Worm (Caenorhabditis elegans): Measurements from ENCODE around the gene W02A2.5.
A peak's percentile ranks its signal among the peaks of the same experiment; 100 is the strongest.

Gene W02A2.5

ce11 chrIV:13297746-13298145 is 44.9 kb upstream of the W02A2.5 start, which contains the start of the genes Y67H2A.2 and micu-1 (continued):
- TF ChIP-seq php-3 (GFP tag; IDR thresholded peaks at IDR 0.05), result no peak
- no peak for TF ChIP-seq Y48G9A.11 (GFP tag; IDR thresholded peaks at IDR 0.05)
- no peak for TF ChIP-seq zag-1 (tag; optimal IDR thresholded peaks at IDR 0.05)
- no peak for TF ChIP-seq egl-43 (GFP tag; IDR thresholded peaks at IDR 0.05)
- no peak for TF ChIP-seq madf-5 (GFP tag; IDR thresholded peaks at IDR 0.05)
- TF ChIP-seq nhr-42 (GFP tag; IDR thresholded peaks at IDR 0.05), result no peak

ce11 chrIV:13299648-13300047 is 43.0 kb upstream of the W02A2.5 start:
- TF ChIP-seq mdl-1 (tag; optimal IDR thresholded peaks at IDR 0.05) (no peak), nhr-77 (tag; optimal IDR thresholded peaks at IDR 0.05) (no peak), aha-1 (tag) (peak; percentile 55), F10B5.3 (tag; optimal IDR thresholded peaks at IDR 0.05) (no peak), unc-62 (GFP tag; optimal IDR thresholded peaks at IDR 0.05 in 1 of 2) (peak in 1 of 2 experiments; percentile 85), unc-62 (tag; optimal IDR thresholded peaks at IDR 0.05) (no peak)

ce11 chrIV:13300109-13300508 is 42.5 kb upstream of the W02A2.5 start, which contains the start of gene kdp-1:
Gene kdp-1, plus strand, starts transcription at chrIV:13300188.
- peak; percentile 74 for TF ChIP-seq set-16 (GFP tag; IDR thresholded peaks at IDR 0.05)
- no peak for TF ChIP-seq T26A8.4 (GFP tag; IDR thresholded peaks at IDR 0.05)
- 0 out of 2 replicates have a peak, but pooled peaks have one; percentile 27 for TF ChIP-seq dmd-9 (GFP tag; IDR thresholded peaks at IDR 0.05)
- no peak for TF ChIP-seq dpl-1 (GFP tag; optimal IDR thresholded peaks at IDR 0.05)
- TF ChIP-seq pha-4 (GFP tag; IDR thresholded peaks at IDR 0.05), result peak; percentile 34; the same call in 1 of the 2 replicates
- TF ChIP-seq pha-4 (tag; optimal IDR thresholded peaks at IDR 0.05), result no peak
- TF ChIP-seq dve-1 (tag; optimal IDR thresholded peaks at IDR 0.05; ENCODE audit: insufficient read depth), result no peak
- TF ChIP-seq mdt-29 (GFP tag; IDR thresholded peaks at IDR 0.05), result 0 out of 2 replicates have a peak, but pooled peaks have one; percentile 15
- peak; percentile 69 for TF ChIP-seq ama-1 (optimal IDR thresholded peaks at IDR 0.05)
- TF ChIP-seq lin-38 (GFP tag; IDR thresholded peaks at IDR 0.05), result peak; percentile 58
- no peak for TF ChIP-seq hmg-1.1 (GFP tag; IDR thresholded peaks at IDR 0.05)
- TF ChIP-seq mes-2 (tag; optimal IDR thresholded peaks at IDR 0.05; ENCODE audit: poor library complexity, severe bottlenecking), result no peak
- TF ChIP-seq F44E2.7 (GFP tag; IDR thresholded peaks at IDR 0.05), result no peak

- TF ChIP-seq ceh-32 (tag; optimal IDR thresholded peaks at IDR 0.05; ENCODE audit: poor library complexity) (no peak), mes-2 (tag; optimal IDR thresholded peaks at IDR 0.05; ENCODE audit: poor library complexity, severe bottlenecking) (peak; percentile 24), F49E8.2 (tag; optimal IDR thresholded peaks at IDR 0.05; ENCODE audit: borderline replicate concordance) (no peak), lin-38 (GFP tag; IDR thresholded peaks at IDR 0.05) (peak; percentile 49), aly-2 (tag; optimal IDR thresholded peaks at IDR 0.05) (no peak), aha-1 (tag) (peak; percentile 73), ama-1 (optimal IDR thresholded peaks at IDR 0.05) (peak; percentile 51), spr-1 (tag; optimal IDR thresholded peaks at IDR 0.05) (no peak), nhr-111 (GFP tag; optimal IDR thresholded peaks at IDR 0.05) (no peak)
These were observed 42.1 kb upstream of the W02A2.5 start, which contains the start of gene csn-6 for ce11 chrIV:13300591-13300990. Gene csn-6, plus strand, starts transcription at chrIV:13300824.

ce11 chrIV:13303442-13303841 is 39.2 kb upstream of the W02A2.5 start, which contains the start of gene Y67H2A.7:
Gene Y67H2A.7, plus strand, starts transcription at chrIV:13303742.
- TF ChIP-seq zag-1 (tag; optimal IDR thresholded peaks at IDR 0.05), result no peak
- no peak for TF ChIP-seq set-16 (GFP tag; IDR thresholded peaks at IDR 0.05)

- TF ChIP-seq hif-1 (tag; optimal IDR thresholded peaks at IDR 0.05), result no peak
- no peak for TF ChIP-seq ceh-28 (tag; optimal IDR thresholded peaks at IDR 0.05)
- TF ChIP-seq nhr-25 (tag; optimal IDR thresholded peaks at IDR 0.05; ENCODE audit: borderline replicate concordance, insufficient read depth), result no peak
- no peak for TF ChIP-seq aly-2 (tag; optimal IDR thresholded peaks at IDR 0.05)
- TF ChIP-seq tag-97 (GFP tag; IDR thresholded peaks at IDR 0.05), result no peak
- TF ChIP-seq ztf-11 (tag; optimal IDR thresholded peaks at IDR 0.05), result no peak
- no peak for TF ChIP-seq mep-1 (tag; optimal IDR thresholded peaks at IDR 0.05)
- no peak for TF ChIP-seq sdz-12 (GFP tag; optimal IDR thresholded peaks at IDR 0.05)
- TF ChIP-seq lin-38 (GFP tag; IDR thresholded peaks at IDR 0.05), result no peak
- TF ChIP-seq ces-1 (GFP tag; optimal IDR thresholded peaks at IDR 0.05), result no peak
- no peak for TF ChIP-seq nhr-11 (tag; optimal IDR thresholded peaks at IDR 0.05)
- no peak for TF ChIP-seq nhr-6 (tag; optimal IDR thresholded peaks at IDR 0.05)
- no peak for TF ChIP-seq unc-62 (GFP tag; optimal IDR thresholded peaks at IDR 0.05 in 1 of 2)
- no peak for TF ChIP-seq unc-62 (tag; optimal IDR thresholded peaks at IDR 0.05)
- no peak for TF ChIP-seq gei-8 (GFP tag; optimal IDR thresholded peaks at IDR 0.05)
- no peak for TF ChIP-seq D1046.2 (GFP tag; IDR thresholded peaks at IDR 0.05)
- no peak for TF ChIP-seq unc-39 (tag; optimal IDR thresholded peaks at IDR 0.05)
These were observed 37.9 kb upstream of the W02A2.5 start for ce11 chrIV:13304786-13305185.

Data from whole organism, L4 larva.